Worm (Caenorhabditis elegans): Measurements from ENCODE around the gene spin-2.

DNA sequence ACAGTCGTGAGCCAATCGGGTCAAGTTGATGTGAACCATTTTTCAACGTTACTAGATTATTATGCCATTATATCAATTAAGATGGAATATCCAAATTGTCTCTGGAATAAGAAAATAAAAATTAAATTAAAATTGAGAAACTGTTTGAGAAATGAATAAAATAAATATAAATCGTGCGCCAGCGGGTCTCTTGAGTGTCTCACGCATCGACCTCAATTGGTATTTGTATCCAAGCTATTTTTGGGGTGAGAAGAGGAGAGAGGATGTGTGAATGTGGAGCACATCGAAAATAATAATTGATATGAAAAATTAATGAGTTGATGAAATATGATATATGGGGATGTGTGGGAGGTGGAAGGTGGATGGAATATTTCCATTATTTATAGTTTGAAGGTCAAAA is 47.9 kb upstream of the spin-2 start, which contains the start of gene F49E11.2:
- no peak for TF ChIP-seq mdl-1 (tag; optimal IDR thresholded peaks at IDR 0.05)
- no peak for TF ChIP-seq aly-2 (tag; optimal IDR thresholded peaks at IDR 0.05)
- TF ChIP-seq lsy-2 (tag; optimal IDR thresholded peaks at IDR 0.05): no peak
- TF ChIP-seq skn-1 (tag; optimal IDR thresholded peaks at IDR 0.05): no peak
- no peak for TF ChIP-seq mab-9 (GFP tag; IDR thresholded peaks at IDR 0.05)

Measured in whole organism, L1 larva.